Fruit fly (Drosophila melanogaster) whole organism, embryonic: ENCODE measurements around the gene CG43120.

Experiments used
- Ada2b ChIP-seq: fragments of 200-800 bp; sonication (Bioruptor generic); IDR thresholded peaks from 2 replicates; pipeline ENCODE4 v1.3.6; 2022; ENCODE audit warnings: missing biosample characterization, missing genetic modification characterization
- Bgb ChIP-seq: fragments of 200-800 bp; sonication (Bioruptor generic); IDR thresholded peaks from 2 replicates; pipeline ENCODE4 v1.3.6; 2022; ENCODE audit warnings: missing biosample characterization, missing genetic modification characterization; ENCODE audit not compliant: partially characterized antibody
- CG1024 ChIP-seq: fragments of 200-800 bp; sonication (Bioruptor generic); IDR thresholded peaks from 2 replicates; pipeline ENCODE4 v1.3.6; 2022; ENCODE audit warnings: missing biosample characterization, missing genetic modification characterization
- CG10274 ChIP-seq: fragments of 200-800 bp; sonication (Bioruptor generic); optimal IDR thresholded peaks from 3 replicates; lab custom pipeline; 2017; ENCODE audit warnings: missing biosample characterization, mild to moderate bottlenecking, missing genetic modification characterization
- CG10654 ChIP-seq: fragments of 200-800 bp; sonication (Bioruptor generic); optimal IDR thresholded peaks from 2 replicates; lab custom pipeline; 2016; ENCODE audit warnings: missing biosample characterization, missing genetic modification characterization
- CG1233 ChIP-seq: fragments of 200-800 bp; sonication (Bioruptor generic); optimal IDR thresholded peaks from 4 replicates; lab custom pipeline; 2018; ENCODE audit warnings: missing biosample characterization, mild to moderate bottlenecking, missing genetic modification characterization
- CG16863 ChIP-seq: fragments of 200-800 bp; sonication (Bioruptor generic); optimal IDR thresholded peaks from 3 replicates; lab custom pipeline; 2016; ENCODE audit warnings: missing biosample characterization, missing genetic modification characterization
- CG2116 ChIP-seq: fragments of 200-800 bp; sonication (Bioruptor generic); optimal IDR thresholded peaks from 3 replicates; lab custom pipeline; 2018; ENCODE audit warnings: missing biosample characterization, mild to moderate bottlenecking, missing genetic modification characterization
- CG2129 ChIP-seq: fragments of 200-800 bp; sonication (Bioruptor generic); IDR thresholded peaks from 2 replicates; pipeline ENCODE4 v1.3.6; 2022; ENCODE audit warnings: missing biosample characterization, missing genetic modification characterization; ENCODE audit not compliant: partially characterized antibody
- CG2199 ChIP-seq: fragments of 200-800 bp; sonication (Bioruptor generic); IDR thresholded peaks from 3 replicates; pipeline ENCODE4 v1.3.6; 2022; ENCODE audit warnings: missing biosample characterization, missing genetic modification characterization
- CG2678 ChIP-seq: fragments of 200-800 bp; sonication (Bioruptor generic); optimal IDR thresholded peaks from 3 replicates; lab custom pipeline; 2019; ENCODE audit warnings: missing biosample characterization, mild to moderate bottlenecking, missing genetic modification characterization, moderate library complexity
- CG31365 ChIP-seq: fragments of 200-800 bp; sonication (Bioruptor generic); optimal IDR thresholded peaks from 2 replicates; lab custom pipeline; 2018; ENCODE audit warnings: missing biosample characterization, mild to moderate bottlenecking, missing genetic modification characterization
- CG32772 ChIP-seq: fragments of 200-800 bp; sonication (Bioruptor generic); IDR thresholded peaks from 2 replicates; pipeline ENCODE4 v1.3.6; 2022; ENCODE audit warnings: missing biosample characterization, missing genetic modification characterization
- CG33557 ChIP-seq: fragments of 200-800 bp; sonication (Bioruptor generic); optimal IDR thresholded peaks from 2 replicates; lab custom pipeline; 2019; ENCODE audit warnings: missing biosample characterization, mild to moderate bottlenecking, missing genetic modification characterization, moderate library complexity
- CG4282 ChIP-seq: fragments of 200-800 bp; sonication (Bioruptor generic); optimal IDR thresholded peaks from 2 replicates; lab custom pipeline; 2016; ENCODE audit warnings: missing biosample characterization, missing genetic modification characterization
- CG5180 ChIP-seq: fragments of 200-800 bp; sonication (Bioruptor generic); optimal IDR thresholded peaks from 3 replicates; lab custom pipeline; 2017; ENCODE audit warnings: missing biosample characterization, missing genetic modification characterization, mild to moderate bottlenecking, moderate library complexity, missing genetic modification reagents
- CG6854 ChIP-seq: fragments of 200-800 bp; sonication (Bioruptor generic); optimal IDR thresholded peaks from 3 replicates; lab custom pipeline; 2017; ENCODE audit warnings: missing biosample characterization, mild to moderate bottlenecking, missing genetic modification characterization
- CG7357 ChIP-seq: fragments of 200-800 bp; sonication (Bioruptor generic); IDR thresholded peaks from 3 replicates; pipeline ENCODE4 v1.3.6; 2022; ENCODE audit warnings: missing biosample characterization, missing genetic modification characterization
- CG7372 ChIP-seq: fragments of 200-800 bp; sonication (Bioruptor generic); IDR thresholded peaks from 2 replicates; pipeline ENCODE4 v1.3.6; 2022; ENCODE audit warnings: missing biosample characterization, missing genetic modification characterization
- CG8281 ChIP-seq: fragments of 200-800 bp; sonication (Bioruptor generic); optimal IDR thresholded peaks from 2 replicates; lab custom pipeline; 2018; ENCODE audit warnings: missing biosample characterization, mild to moderate bottlenecking, missing genetic modification characterization, moderate library complexity
- CG8765 ChIP-seq: fragments of 200-800 bp; sonication (Bioruptor generic); IDR thresholded peaks from 2 replicates; pipeline ENCODE4 v1.3.6; 2022; ENCODE audit warnings: missing biosample characterization, missing genetic modification characterization
- CG8924 ChIP-seq: fragments of 200-800 bp; optimal IDR thresholded peaks from 3 replicates; lab custom pipeline; 2019; ENCODE audit warnings: missing biosample characterization, mild to moderate bottlenecking, missing genetic modification characterization, moderate library complexity
- CG9797 ChIP-seq: fragments of 200-800 bp; sonication (Bioruptor generic); optimal IDR thresholded peaks from 3 replicates; lab custom pipeline; 2018; ENCODE audit warnings: missing biosample characterization, mild to moderate bottlenecking, missing genetic modification characterization
- D19B ChIP-seq: fragments of 200-800 bp; sonication (Bioruptor generic); optimal IDR thresholded peaks from 2 replicates; lab custom pipeline; 2017; ENCODE audit warnings: missing biosample characterization, mild to moderate bottlenecking, missing genetic modification characterization
- Dp ChIP-seq: fragments of 200-800 bp; sonication (Bioruptor generic); optimal IDR thresholded peaks from 2 replicates; lab custom pipeline; 2018; ENCODE audit warnings: missing biosample characterization, mild to moderate bottlenecking, missing genetic modification characterization, moderate library complexity
- E2f1 ChIP-seq: fragments of 200-800 bp; sonication (Bioruptor generic); IDR thresholded peaks from 2 replicates; pipeline ENCODE4 v1.3.6; 2022; ENCODE audit warnings: missing biosample characterization, missing genetic modification characterization
- Meics ChIP-seq: fragments of 200-800 bp; sonication (Bioruptor generic); optimal IDR thresholded peaks from 2 replicates; lab custom pipeline; 2017; ENCODE audit warnings: missing biosample characterization, mild to moderate bottlenecking, missing genetic modification characterization
- Oaz ChIP-seq: fragments of 200-800 bp; sonication (Bioruptor generic); IDR thresholded peaks from 2 replicates; pipeline ENCODE4 v1.3.6; 2022; ENCODE audit warnings: missing biosample characterization, missing genetic modification characterization
- Ssrp ChIP-seq: fragments of 200-800 bp; sonication (Bioruptor generic); optimal IDR thresholded peaks from 2 replicates; lab custom pipeline; 2018; ENCODE audit warnings: missing biosample characterization, mild to moderate bottlenecking, missing genetic modification characterization, moderate library complexity
- abd-A ChIP-seq: fragments of 200-800 bp; sonication (Bioruptor generic); optimal IDR thresholded peaks from 3 replicates; lab custom pipeline; 2019; ENCODE audit warnings: missing biosample characterization, mild to moderate bottlenecking, missing genetic modification characterization, moderate library complexity
- cas ChIP-seq: fragments of 200-800 bp; sonication (Bioruptor generic); IDR thresholded peaks from 2 replicates; pipeline ENCODE4 v1.3.6; 2022; ENCODE audit warnings: missing biosample characterization, missing genetic modification characterization
- corto ChIP-seq: fragments of 200-800 bp; sonication (Bioruptor generic); optimal IDR thresholded peaks from 2 replicates; lab custom pipeline; 2016; ENCODE audit warnings: missing biosample characterization, mild to moderate bottlenecking, missing genetic modification characterization, moderate library complexity
- crol ChIP-seq: fragments of 200-800 bp; sonication (Bioruptor generic); IDR thresholded peaks from 2 replicates; pipeline ENCODE4 v1.3.6; 2022; ENCODE audit warnings: missing biosample characterization, missing genetic modification characterization
- danr ChIP-seq: fragments of 200-800 bp; sonication (Bioruptor generic); IDR thresholded peaks from 2 replicates; pipeline ENCODE4 v1.3.6; 2022; ENCODE audit warnings: missing biosample characterization, missing genetic modification characterization
- dimm ChIP-seq: fragments of 200-800 bp; sonication (Bioruptor generic); IDR thresholded peaks from 2 replicates; pipeline ENCODE4 v1.3.6; 2022; ENCODE audit warnings: missing biosample characterization, missing genetic modification characterization
- eyg ChIP-seq: fragments of 200-800 bp; sonication (Bioruptor generic); optimal IDR thresholded peaks from 3 replicates; lab custom pipeline; 2016; ENCODE audit warnings: missing biosample characterization, missing genetic modification characterization
- fd96Cb ChIP-seq: fragments of 200-800 bp; sonication (Bioruptor generic); optimal IDR thresholded peaks from 2 replicates; lab custom pipeline; 2018; ENCODE audit warnings: missing biosample characterization, mild to moderate bottlenecking, missing genetic modification characterization, moderate library complexity
- gt ChIP-seq: fragments of 200-800 bp; sonication (Bioruptor generic); IDR thresholded peaks from 2 replicates; pipeline ENCODE4 v1.3.6; 2022; ENCODE audit warnings: missing biosample characterization, missing genetic modification characterization
- ham ChIP-seq: fragments of 200-800 bp; sonication (Bioruptor generic); IDR thresholded peaks from 2 replicates; pipeline ENCODE4 v1.3.6; 2022; ENCODE audit warnings: missing biosample characterization, missing genetic modification characterization
- hb ChIP-seq: fragments of 200-800 bp; sonication (Bioruptor generic); IDR thresholded peaks from 3 replicates; pipeline ENCODE4 v1.3.6; 2022; ENCODE audit warnings: missing biosample characterization, missing genetic modification characterization; ENCODE audit not compliant: partially characterized antibody
- hkb ChIP-seq, 2 experiments: fragments of 200-800 bp in 1 of 2; fragments of >200 bp in 1 of 2; sonication (Bioruptor generic) in 1 of 2; IDR thresholded peaks in 1 of 2; optimal IDR thresholded peaks in 1 of 2; 2 replicates each; pipeline versions ENCODE4 v1.3.6 to Lab custom; 2017 to 2022; ENCODE audit warnings: missing biosample characterization in 1 of 2, missing genetic modification characterization in 1 of 2
- hth ChIP-seq: fragments of >200 bp; optimal IDR thresholded peaks from 2 replicates; lab custom pipeline; 2017; ENCODE audit warnings: inconsistent platforms
- insv ChIP-seq, 2 experiments: fragments of 200-800 bp; sonication (Bioruptor generic); optimal IDR thresholded peaks; 3 replicates each; lab custom pipeline; 2016 to 2018; ENCODE audit warnings: missing biosample characterization in 2 of 2, missing genetic modification characterization in 2 of 2
- knrl ChIP-seq: fragments of 200-800 bp; sonication (Bioruptor generic); IDR thresholded peaks from 3 replicates; pipeline ENCODE4 v1.3.6; 2022; ENCODE audit warnings: missing biosample characterization, missing genetic modification characterization; ENCODE audit not compliant: partially characterized antibody
- lbe ChIP-seq: fragments of 200-800 bp; sonication (Bioruptor generic); optimal IDR thresholded peaks from 2 replicates; lab custom pipeline; 2016; ENCODE audit warnings: missing biosample characterization, mild to moderate bottlenecking, missing genetic modification characterization
- nau ChIP-seq: fragments of 200-800 bp; sonication (Bioruptor generic); optimal IDR thresholded peaks from 3 replicates; lab custom pipeline; 2017; ENCODE audit warnings: missing biosample characterization, mild to moderate bottlenecking, missing genetic modification characterization, missing genetic modification reagents
- org-1 ChIP-seq: fragments of 200-800 bp; sonication (Bioruptor generic); optimal IDR thresholded peaks from 2 replicates; lab custom pipeline; 2017; ENCODE audit warnings: missing biosample characterization, missing genetic modification characterization
- pfk ChIP-seq: fragments of 200-800 bp; sonication (Bioruptor generic); optimal IDR thresholded peaks from 2 replicates; lab custom pipeline; 2018; ENCODE audit warnings: missing biosample characterization, mild to moderate bottlenecking, missing genetic modification characterization, moderate library complexity
- ttk ChIP-seq: fragments of 200-800 bp; sonication (Bioruptor generic); IDR thresholded peaks from 2 replicates; pipeline ENCODE4 v2.1.2; 2022; ENCODE audit warnings: missing biosample characterization, missing genetic modification characterization
- tx ChIP-seq: fragments of 200-800 bp; sonication (Bioruptor generic); optimal IDR thresholded peaks from 2 replicates; lab custom pipeline; 2016; ENCODE audit warnings: missing biosample characterization, missing genetic modification characterization
- vfl ChIP-seq: fragments of 200-800 bp; sonication (Bioruptor generic); optimal IDR thresholded peaks from 2 replicates; lab custom pipeline; 2016; ENCODE audit warnings: missing biosample characterization, missing genetic modification characterization

CG43120 gene

dm6 chr3L:14410892-14411291 lies 29.2 kb downstream of the CG43120 start (continued):
- TF ChIP-seq insv (GFP tag; optimal IDR thresholded peaks at IDR 0.05; lab: Kevin White, UChicago), result no peak
- no peak for TF ChIP-seq nau (GFP tag; lab: Kevin White, UChicago)
- peak; percentile 12 for TF ChIP-seq fd96Cb (tag; lab: Kevin White, UChicago)
- TF ChIP-seq E2f1 (GFP tag; lab: Robert Waterston, UW), result no peak
- no peak for TF ChIP-seq CG2129 (GFP tag; lab: Robert Waterston, UW)
- no peak for TF ChIP-seq lbe (GFP tag; lab: Kevin White, UChicago)
- peak; percentile 7 for TF ChIP-seq CG8281 (tag; lab: Kevin White, UChicago)
- TF ChIP-seq CG1233 (GFP tag; lab: Kevin White, UChicago), result no peak
- TF ChIP-seq crol (GFP tag; lab: Robert Waterston, UW), result no peak
- no peak for TF ChIP-seq ttk (GFP tag; lab: Robert Waterston, UW)
- TF ChIP-seq corto, result peak; percentile 6
- TF ChIP-seq CG16863, result no peak
- TF ChIP-seq CG4282 (GFP tag; lab: Kevin White, UChicago), result no peak
- TF ChIP-seq dimm, result no peak
- TF ChIP-seq CG9797 (GFP tag; lab: Kevin White, UChicago), result no peak
- TF ChIP-seq CG5180 (GFP tag; lab: Kevin White, UChicago), result no peak
- TF ChIP-seq CG6854, result no peak
- no peak for TF ChIP-seq CG10654 (GFP tag; lab: Kevin White, UChicago)
- no peak for TF ChIP-seq hkb (optimal IDR thresholded peaks at IDR 0.05; lab: Kevin White, UChicago)
- TF ChIP-seq hkb (GFP tag; IDR thresholded peaks at IDR 0.05; lab: Robert Waterston, UW), result peak; percentile 47; the same call in 1 of the 2 replicates
- no peak for TF ChIP-seq Oaz (GFP tag; lab: Robert Waterston, UW)
- no peak for TF ChIP-seq hb
- TF ChIP-seq Bgb (GFP tag; lab: Robert Waterston, UW), result no peak
- TF ChIP-seq CG2199, result no peak
- TF ChIP-seq CG8765, result no peak
- no peak for TF ChIP-seq hth (lab: Kevin White, UChicago)
- TF ChIP-seq CG31365 (tag; lab: Kevin White, UChicago), result no peak
- no peak for TF ChIP-seq abd-A (tag; lab: Kevin White, UChicago)
- peak; percentile 8; the same call in 1 of the 3 replicates for TF ChIP-seq CG7357
- no peak for TF ChIP-seq CG10274 (GFP tag; lab: Kevin White, UChicago)
- no peak for TF ChIP-seq CG7372 (GFP tag; lab: Robert Waterston, UW)
- TF ChIP-seq org-1 (GFP tag; lab: Kevin White, UChicago), result no peak
- no peak for TF ChIP-seq CG8924
- TF ChIP-seq D19B (GFP tag; lab: Kevin White, UChicago), result no peak
- TF ChIP-seq Ada2b (GFP tag; lab: Robert Waterston, UW), result no peak
- no peak for TF ChIP-seq CG32772 (GFP tag; lab: Robert Waterston, UW)
- peak; percentile 29 for TF ChIP-seq Ssrp (tag; lab: Kevin White, UChicago)
- TF ChIP-seq CG33557, result no peak
- peak; percentile 21 for TF ChIP-seq Meics (GFP tag; lab: Kevin White, UChicago)
- no peak for TF ChIP-seq CG2116 (GFP tag; lab: Kevin White, UChicago)
- TF ChIP-seq gt (GFP tag; lab: Robert Waterston, UW), result no peak
- TF ChIP-seq tx (GFP tag; lab: Kevin White, UChicago), result no peak
- TF ChIP-seq ham (GFP tag; lab: Robert Waterston, UW), result no peak
- no peak for TF ChIP-seq danr (GFP tag; lab: Robert Waterston, UW)
- no peak for TF ChIP-seq CG2678
- TF ChIP-seq pfk (GFP tag; lab: Kevin White, UChicago), result no peak
- TF ChIP-seq CG1024 (GFP tag; lab: Robert Waterston, UW), result peak; percentile 38; the same call in 1 of the 2 replicates
- TF ChIP-seq vfl (GFP tag; lab: Kevin White, UChicago), result no peak
- no peak for TF ChIP-seq Dp (GFP tag; lab: Kevin White, UChicago)
- TF ChIP-seq eyg (GFP tag; lab: Kevin White, UChicago), result no peak
- no peak for TF ChIP-seq cas (GFP tag; lab: Robert Waterston, UW)
- TF ChIP-seq knrl, result no peak
